Worm (Caenorhabditis elegans) whole organism, young adult: ENCODE data around the gene moc-2.

Experiments
- B0261.1 ChIP-seq: sonication (generic microtip); optimal IDR thresholded peaks from 2 replicates; lab custom pipeline; 2016; ENCODE audit warnings: mild to moderate bottlenecking, missing genetic modification characterization, moderate library complexity, missing compliant biosample characterization
- B0336.3 ChIP-seq: fragments of 200-800 bp; sonication (Bioruptor generic); IDR thresholded peaks from 2 replicates; pipeline ENCODE4 v1.3.6; 2022; ENCODE audit warnings: missing genetic modification characterization, missing compliant biosample characterization
- C17E4.6 ChIP-seq: fragments of 200-800 bp; sonication (Bioruptor generic); IDR thresholded peaks from 2 replicates; pipeline ENCODE4 v1.3.6; 2022; ENCODE audit warnings: missing genetic modification reagents, missing genetic modification characterization, missing compliant biosample characterization
- F37B4.10 ChIP-seq: fragments of 200-800 bp; sonication (Bioruptor generic); IDR thresholded peaks from 2 replicates; pipeline ENCODE4 v1.3.6; 2022; ENCODE audit warnings: missing genetic modification characterization, missing compliant biosample characterization
- F39B2.1 ChIP-seq: fragments of 200-800 bp; sonication (Bioruptor generic); IDR thresholded peaks from 2 replicates; pipeline ENCODE4 v1.3.6; 2022; ENCODE audit warnings: missing genetic modification reagents, missing genetic modification characterization, missing compliant biosample characterization
- F52B5.7 ChIP-seq: sonication (generic microtip); optimal IDR thresholded peaks from 2 replicates; lab custom pipeline; 2016; ENCODE audit warnings: mild to moderate bottlenecking, missing genetic modification characterization, missing compliant biosample characterization
- F55B11.4 ChIP-seq: sonication (generic microtip); optimal IDR thresholded peaks from 2 replicates; lab custom pipeline; 2016; ENCODE audit warnings: missing compliant biosample characterization, missing genetic modification characterization, borderline replicate concordance; ENCODE audit not compliant: insufficient read depth
- F57A8.1 ChIP-seq: fragments of 200-800 bp; sonication (Bioruptor generic); optimal IDR thresholded peaks from 2 replicates; lab custom pipeline; 2018; ENCODE audit warnings: mild to moderate bottlenecking, missing genetic modification characterization, moderate library complexity, missing compliant biosample characterization
- Y53F4B.3 ChIP-seq: fragments of 200-800 bp; sonication (Bioruptor generic); IDR thresholded peaks from 2 replicates; pipeline ENCODE4 v1.3.6; 2022; ENCODE audit warnings: missing genetic modification reagents, missing genetic modification characterization, missing compliant biosample characterization
- Y79H2A.3 ChIP-seq: fragments of 200-800 bp; sonication (Bioruptor generic); conservative IDR thresholded peaks from 2 replicates; pipeline ENCODE4 v1.3.6; 2022; ENCODE audit warnings: missing genetic modification reagents, missing genetic modification characterization, missing compliant biosample characterization
- Y95B8A.8 ChIP-seq: fragments of 200-800 bp; sonication (Bioruptor generic); IDR thresholded peaks from 2 replicates; pipeline ENCODE4 v1.3.6; 2022; ENCODE audit warnings: missing genetic modification reagents, missing genetic modification characterization, missing compliant biosample characterization
- akir-1 ChIP-seq: fragments of 200-800 bp; sonication (Bioruptor generic); optimal IDR thresholded peaks from 2 replicates; lab custom pipeline; 2018; ENCODE audit warnings: mild to moderate bottlenecking, missing genetic modification characterization, moderate library complexity, missing compliant biosample characterization
- attf-3 ChIP-seq: fragments of 200-800 bp; sonication (Bioruptor generic); conservative IDR thresholded peaks from 2 replicates; pipeline ENCODE4 v1.3.6; 2022; ENCODE audit warnings: missing genetic modification reagents, missing genetic modification characterization, missing compliant biosample characterization
- attf-5 ChIP-seq: fragments of 200-800 bp; sonication (Bioruptor generic); optimal IDR thresholded peaks from 2 replicates; lab custom pipeline; 2018; ENCODE audit warnings: mild to moderate bottlenecking, missing genetic modification characterization, missing compliant biosample characterization
- cebp-1 ChIP-seq, 2 experiments: fragments of 200-800 bp in 1 of 2; sonication (Bioruptor generic) in 1 of 2; sonication (generic microtip) in 1 of 2; IDR thresholded peaks in 1 of 2; optimal IDR thresholded peaks in 1 of 2; 2 replicates each; pipeline versions ENCODE4 v1.3.6 to Lab custom; 2017 to 2022; ENCODE audit warnings: missing compliant biosample characterization in 2 of 2, missing genetic modification characterization in 2 of 2, mild to moderate bottlenecking in 1 of 2, missing genetic modification reagents in 1 of 2, moderate library complexity in 1 of 2
- cebp-2 ChIP-seq: fragments of 200-800 bp; sonication (Bioruptor generic); IDR thresholded peaks from 2 replicates; pipeline ENCODE4 v1.3.6; 2022; ENCODE audit warnings: missing genetic modification characterization, missing compliant biosample characterization
- ceh-100 ChIP-seq: fragments of 200-800 bp; sonication (Bioruptor generic); IDR thresholded peaks from 2 replicates; pipeline ENCODE4 v1.3.6; 2022; ENCODE audit warnings: missing genetic modification reagents, missing genetic modification characterization, missing compliant biosample characterization
- ceh-40 ChIP-seq: fragments of 200-800 bp; sonication (Bioruptor generic); IDR thresholded peaks from 2 replicates; pipeline ENCODE4 v1.3.6; 2022; ENCODE audit warnings: missing genetic modification characterization, missing compliant biosample characterization
- ceh-79 ChIP-seq: sonication (generic microtip); optimal IDR thresholded peaks from 2 replicates; lab custom pipeline; 2017; ENCODE audit warnings: mild to moderate bottlenecking, missing genetic modification characterization, missing compliant biosample characterization
- die-1 ChIP-seq: sonication (generic microtip); optimal IDR thresholded peaks from 2 replicates; lab custom pipeline; 2016; ENCODE audit warnings: missing genotype, mild to moderate bottlenecking, missing genetic modification characterization, missing compliant biosample characterization
- dox-1 ChIP-seq: fragments of 200-800 bp; sonication (Bioruptor generic); IDR thresholded peaks from 2 replicates; pipeline ENCODE4 v1.3.6; 2022; ENCODE audit warnings: missing genetic modification reagents, missing genetic modification characterization, missing compliant biosample characterization
- dpff-1 ChIP-seq: sonication (generic microtip); optimal IDR thresholded peaks from 2 replicates; lab custom pipeline; 2017; ENCODE audit warnings: mild to moderate bottlenecking, missing genetic modification characterization, missing compliant biosample characterization
- egl-44 ChIP-seq: fragments of 200-800 bp; sonication (Bioruptor generic); IDR thresholded peaks from 2 replicates; pipeline ENCODE4 v1.3.6; 2022; ENCODE audit warnings: missing genetic modification reagents, missing genetic modification characterization, missing compliant biosample characterization
- egrh-3 ChIP-seq: fragments of 200-800 bp; sonication (Bioruptor generic); IDR thresholded peaks from 2 replicates; pipeline ENCODE4 v1.3.6; 2022; ENCODE audit warnings: missing genetic modification reagents, missing genetic modification characterization, missing compliant biosample characterization
- ets-4 ChIP-seq: fragments of 200-800 bp; sonication (Bioruptor generic); optimal IDR thresholded peaks from 2 replicates; lab custom pipeline; 2018; ENCODE audit warnings: mild to moderate bottlenecking, missing genetic modification characterization, missing compliant biosample characterization
- gei-17 ChIP-seq: fragments of 200-800 bp; sonication (Bioruptor generic); optimal IDR thresholded peaks from 2 replicates; lab custom pipeline; 2018; ENCODE audit warnings: mild to moderate bottlenecking, missing genetic modification characterization, missing compliant biosample characterization
- hsf-1 ChIP-seq: fragments of 200-800 bp; sonication (Bioruptor generic); IDR thresholded peaks from 2 replicates; pipeline ENCODE4 v1.3.6; 2022; ENCODE audit warnings: missing genetic modification reagents, missing genetic modification characterization, missing compliant biosample characterization
- let-607 ChIP-seq, 2 experiments: fragments of 200-800 bp in 1 of 2; sonication (Bioruptor generic) in 1 of 2; sonication (generic microtip) in 1 of 2; optimal IDR thresholded peaks; 2 replicates each; lab custom pipeline; 2016 to 2018; ENCODE audit warnings: mild to moderate bottlenecking in 2 of 2, missing compliant biosample characterization in 2 of 2, missing genetic modification characterization in 2 of 2, moderate library complexity in 2 of 2, missing genotype in 1 of 2
- lin-54 ChIP-seq: fragments of 200-800 bp; sonication (Bioruptor generic); optimal IDR thresholded peaks from 2 replicates; lab custom pipeline; 2018; ENCODE audit warnings: mild to moderate bottlenecking, missing genetic modification characterization, missing compliant biosample characterization
- lsl-1 ChIP-seq: fragments of 200-800 bp; sonication (Bioruptor generic); optimal IDR thresholded peaks from 2 replicates; lab custom pipeline; 2018; ENCODE audit warnings: mild to moderate bottlenecking, missing genetic modification characterization, moderate library complexity, missing compliant biosample characterization
- madf-8 ChIP-seq: fragments of 200-800 bp; sonication (Bioruptor generic); conservative IDR thresholded peaks from 2 replicates; pipeline ENCODE4 v1.3.6; 2022; ENCODE audit warnings: missing genetic modification reagents, missing genetic modification characterization, missing compliant biosample characterization
- mel-28 ChIP-seq: sonication (generic microtip); optimal IDR thresholded peaks from 2 replicates; lab custom pipeline; 2016; ENCODE audit warnings: borderline replicate concordance, mild to moderate bottlenecking, missing genetic modification characterization, missing compliant biosample characterization
- mes-4 ChIP-seq: sonication (generic microtip); optimal IDR thresholded peaks from 2 replicates; lab custom pipeline; 2016; ENCODE audit warnings: missing genotype, missing genetic modification characterization, missing compliant biosample characterization
- nfya-2 ChIP-seq: fragments of 200-800 bp; sonication (Bioruptor generic); IDR thresholded peaks from 2 replicates; pipeline ENCODE4 v1.3.6; 2022; ENCODE audit warnings: missing genetic modification reagents, missing genetic modification characterization, missing compliant biosample characterization
- nfyb-1 ChIP-seq: fragments of 200-800 bp; sonication (Bioruptor generic); IDR thresholded peaks from 2 replicates; pipeline ENCODE4 v1.3.6; 2022; ENCODE audit warnings: missing genetic modification reagents, missing genetic modification characterization, missing compliant biosample characterization
- nhr-80 ChIP-seq: sonication (generic microtip); optimal IDR thresholded peaks from 2 replicates; lab custom pipeline; 2016; ENCODE audit warnings: missing genetic modification characterization, missing compliant biosample characterization
- nhr-90 ChIP-seq: sonication (generic microtip); optimal IDR thresholded peaks from 2 replicates; lab custom pipeline; 2016; ENCODE audit warnings: missing genotype, mild to moderate bottlenecking, missing genetic modification characterization, missing compliant biosample characterization
- rcor-1 ChIP-seq: fragments of 200-800 bp; sonication (Bioruptor generic); IDR thresholded peaks from 2 replicates; pipeline ENCODE4 v1.3.6; 2022; ENCODE audit warnings: missing genetic modification reagents, missing genetic modification characterization, missing compliant biosample characterization
- sdz-38 ChIP-seq: sonication (generic microtip); optimal IDR thresholded peaks from 2 replicates; lab custom pipeline; 2016; ENCODE audit warnings: missing genotype, missing genetic modification characterization, missing compliant biosample characterization
- tbp1 ChIP-seq: fragments of 200-800 bp; sonication (Bioruptor generic); optimal IDR thresholded peaks from 2 replicates; lab custom pipeline; 2018; ENCODE audit warnings: mild to moderate bottlenecking, missing genetic modification characterization, missing compliant biosample characterization
- tlf-1 ChIP-seq: fragments of 200-800 bp; sonication (Bioruptor generic); optimal IDR thresholded peaks from 2 replicates; lab custom pipeline; 2018; ENCODE audit warnings: mild to moderate bottlenecking, missing genetic modification characterization, missing compliant biosample characterization
- ztf-22 ChIP-seq: fragments of 200-800 bp; sonication (Bioruptor generic); optimal IDR thresholded peaks from 2 replicates; lab custom pipeline; 2018; ENCODE audit warnings: mild to moderate bottlenecking, missing genetic modification characterization, moderate library complexity, missing compliant biosample characterization

The moc-2 gene

DNA sequence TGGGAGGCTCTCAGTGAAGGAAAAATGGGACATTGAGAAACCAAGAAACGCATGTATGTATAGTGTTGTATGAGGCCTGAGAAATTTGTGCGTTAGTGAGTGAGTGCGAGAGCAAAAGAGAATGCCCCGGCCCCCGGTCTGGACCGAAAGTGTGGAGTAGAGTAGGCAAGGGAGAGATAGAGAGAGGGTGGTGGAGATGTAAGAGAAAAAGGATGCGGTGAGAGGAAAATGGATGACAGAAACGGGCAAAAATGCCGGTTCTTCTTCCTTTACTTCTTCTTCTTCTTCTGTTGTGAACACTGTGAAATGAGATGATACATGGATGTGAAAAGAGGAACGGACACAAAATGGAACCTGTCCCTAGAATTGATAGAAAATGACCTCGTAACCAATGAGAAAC lies 34.3 kb upstream of the moc-2 start:
- TF ChIP-seq egl-44 (GFP tag; lab: Robert Waterston, UW) (0 out of 2 replicates have a peak, but pooled peaks have one; percentile 28), cebp-1 (GFP tag; IDR thresholded peaks at IDR 0.05; lab: Robert Waterston, UW) (no peak), cebp-1 (tag; optimal IDR thresholded peaks at IDR 0.05; lab: Kevin White, UChicago) (peak; percentile 24), F55B11.4 (tag; lab: Kevin White, UChicago) (no peak), ceh-40 (GFP tag; lab: Robert Waterston, UW) (0 out of 2 replicates have a peak, but pooled peaks have one; percentile 42), nfyb-1 (GFP tag; lab: Robert Waterston, UW) (0 out of 2 replicates have a peak, but pooled peaks have one; percentile 42), rcor-1 (GFP tag; lab: Robert Waterston, UW) (no peak)

DNA sequence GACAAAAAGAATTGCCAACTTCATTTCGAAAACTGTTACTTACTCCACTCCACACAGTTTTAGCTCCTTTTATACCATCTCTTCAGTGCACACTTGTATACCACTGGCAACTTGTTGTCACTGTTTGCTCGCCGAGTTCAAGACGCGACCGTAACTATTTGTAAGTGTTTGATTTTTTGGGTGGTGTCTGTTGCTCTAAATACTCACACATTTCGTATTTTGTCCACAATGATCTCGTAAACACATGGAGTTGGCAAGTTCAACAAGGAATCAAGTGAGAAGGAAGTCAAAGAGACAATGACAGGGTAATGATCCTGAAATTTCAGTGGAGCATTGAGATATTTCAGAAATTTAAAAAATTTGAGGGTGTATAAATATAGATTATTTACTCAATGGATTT lies 29.0 kb upstream of the moc-2 start, which contains the start of gene hpo-26:
hpo-26 (minus strand) TSS at position 31 of the 400 bp plus-strand sequence.
- no peak for TF ChIP-seq Y95B8A.8 (GFP tag; lab: Robert Waterston, UW)
- TF ChIP-seq C17E4.6 = no peak
- TF ChIP-seq nfya-2 (GFP tag; lab: Robert Waterston, UW) = no peak
- no peak for TF ChIP-seq lin-54 (GFP tag; lab: Kevin White, UChicago)
- no peak for TF ChIP-seq lsl-1
- no peak for TF ChIP-seq let-607 (tag; optimal IDR thresholded peaks at IDR 0.05; lab: Kevin White, UChicago)
- no peak for TF ChIP-seq cebp-2 (GFP tag; lab: Robert Waterston, UW)
- TF ChIP-seq egrh-3 (GFP tag; lab: Robert Waterston, UW) = no peak
- TF ChIP-seq mel-28 (tag; lab: Kevin White, UChicago) = no peak
- TF ChIP-seq, all 124 proteins: peak for 0

DNA sequence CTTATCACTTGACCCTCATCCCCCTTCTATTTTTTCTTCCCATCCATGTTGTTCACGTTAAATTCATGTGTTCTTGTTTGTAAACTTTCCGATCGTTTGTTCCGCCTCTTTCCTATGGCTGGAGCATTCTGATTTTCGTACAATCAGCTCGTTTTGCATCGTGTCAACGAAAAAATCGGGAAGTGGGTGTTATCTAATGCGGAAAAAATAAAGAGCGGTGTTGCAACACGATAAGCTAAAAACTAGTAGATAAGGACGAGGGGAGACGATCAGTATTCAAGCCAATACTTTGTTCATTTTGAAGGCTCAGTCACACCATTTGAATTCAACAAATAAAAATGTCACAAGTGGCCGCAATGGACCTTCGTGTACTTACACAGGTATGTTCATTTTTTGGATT lies 20.8 kb upstream of the moc-2 start, which contains the start of gene acs-1:
acs-1 (plus strand) TSS at position 233 of the 400 bp plus-strand sequence.
- TF ChIP-seq gei-17 (GFP tag; lab: Kevin White, UChicago) (no peak), dox-1 (GFP tag; lab: Robert Waterston, UW) (peak; percentile 41), B0336.3 (0 out of 2 replicates have a peak, but pooled peaks have one; percentile 33), ceh-79 (tag; lab: Kevin White, UChicago) (no peak), ztf-22 (GFP tag; lab: Kevin White, UChicago) (peak; percentile 42), F57A8.1 (no peak), mes-4 (tag; lab: Kevin White, UChicago) (no peak), ets-4 (peak; percentile 89), nhr-80 (peak; percentile 98), egl-44 (GFP tag; lab: Robert Waterston, UW) (no peak), die-1 (no peak)

DNA sequence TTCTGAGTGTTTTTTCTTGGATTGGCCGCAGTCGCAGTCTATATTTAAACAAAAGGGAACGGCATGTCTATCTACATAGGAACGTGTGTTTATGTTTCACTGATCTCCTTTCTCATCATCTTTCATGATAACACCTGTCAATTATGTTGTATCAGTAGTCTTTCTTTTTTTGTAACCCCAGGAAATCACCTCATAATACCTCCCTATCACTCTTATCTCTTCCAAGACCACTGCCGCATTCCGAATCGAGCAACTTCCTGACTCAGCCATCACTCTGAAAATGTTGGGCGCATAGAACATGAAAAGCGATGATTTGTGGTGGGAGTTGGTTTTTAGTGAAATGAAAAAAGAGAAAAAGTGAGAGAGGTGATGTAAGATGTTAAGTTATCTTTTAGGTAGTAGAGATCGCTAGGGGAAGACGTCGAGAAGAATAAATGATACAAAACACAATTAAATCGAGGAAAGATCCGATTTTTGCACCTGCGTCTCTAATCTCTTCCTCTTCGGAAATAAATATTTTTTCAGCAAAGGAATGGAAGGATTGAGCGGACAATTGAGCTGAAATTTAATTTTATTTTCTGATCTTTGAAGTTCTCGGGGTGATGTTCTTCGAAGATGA lies 19.0 kb upstream of the moc-2 start:
- no peak for TF ChIP-seq tlf-1 (GFP tag; lab: Kevin White, UChicago)
- TF ChIP-seq hsf-1 (GFP tag; lab: Robert Waterston, UW) = no peak
- peak; percentile 49; the same call in 1 of the 2 replicates for TF ChIP-seq egl-44 (GFP tag; lab: Robert Waterston, UW)
- no peak for TF ChIP-seq madf-8 (GFP tag; lab: Robert Waterston, UW)
- no peak for TF ChIP-seq C17E4.6
- no peak for TF ChIP-seq dpff-1 (tag; lab: Kevin White, UChicago)
- TF ChIP-seq B0261.1 (tag; lab: Kevin White, UChicago) = no peak
- TF ChIP-seq nhr-90 (tag; lab: Kevin White, UChicago) = peak; percentile 4
- TF ChIP-seq akir-1 (GFP tag; lab: Kevin White, UChicago) = no peak
- TF ChIP-seq F39B2.1 (GFP tag; lab: Robert Waterston, UW) = no peak
- TF ChIP-seq Y79H2A.3 = no peak
- no peak for TF ChIP-seq mes-4 (tag; lab: Kevin White, UChicago)
- TF ChIP-seq Y53F4B.3 (GFP tag; lab: Robert Waterston, UW) = no peak
- peak; percentile 0 for TF ChIP-seq tbp1
- TF ChIP-seq attf-5 = no peak
- TF ChIP-seq F37B4.10 (GFP tag; lab: Robert Waterston, UW) = no peak
- no peak for TF ChIP-seq ceh-100
- no peak for TF ChIP-seq cebp-2 (GFP tag; lab: Robert Waterston, UW)
- no peak for TF ChIP-seq let-607 (tag; optimal IDR thresholded peaks at IDR 0.05; lab: Kevin White, UChicago)
- TF ChIP-seq ets-4 = peak; percentile 94
- TF ChIP-seq F52B5.7 = no peak
- TF ChIP-seq nhr-80 = peak; percentile 99
- TF ChIP-seq sdz-38 (tag; lab: Kevin White, UChicago) = no peak
- no peak for TF ChIP-seq attf-3 (GFP tag; lab: Robert Waterston, UW)
